Worm (Caenorhabditis elegans) whole organism, mixed stage, embryonic: ENCODE measurements around the gene C26B2.2.

Experiments
- bed-3 ChIP-seq: fragments of 200-800 bp; sonication (Bioruptor generic); optimal IDR thresholded peaks from 3 replicates; lab custom pipeline; 2018; ENCODE audit warnings: mild to moderate bottlenecking, missing genetic modification characterization, moderate library complexity, missing compliant biosample characterization
- blmp-1 ChIP-seq: fragments of 150-350 bp; optimal IDR thresholded peaks from 2 replicates; lab custom pipeline; 2014; ENCODE audit warnings: missing biosample characterization, missing genetic modification characterization
- ceh-83 ChIP-seq: fragments of 200-800 bp; sonication (Bioruptor generic); optimal IDR thresholded peaks from 2 replicates; lab custom pipeline; 2018; ENCODE audit warnings: mild to moderate bottlenecking, missing genetic modification characterization, missing compliant biosample characterization
- ces-1 ChIP-seq: fragments of 150-350 bp; optimal IDR thresholded peaks from 2 replicates; lab custom pipeline; 2014; ENCODE audit warnings: missing biosample characterization, missing genetic modification reagents, missing genetic modification characterization
- cnd-1 ChIP-seq: fragments of 200-800 bp; sonication (Bioruptor generic); optimal IDR thresholded peaks from 2 replicates; lab custom pipeline; 2018; ENCODE audit warnings: mild to moderate bottlenecking, missing genetic modification characterization, missing compliant biosample characterization
- elt-1 ChIP-seq: sonication (generic microtip); optimal IDR thresholded peaks from 2 replicates; lab custom pipeline; 2017; ENCODE audit warnings: missing genetic modification characterization, mild to moderate bottlenecking, missing compliant biosample characterization, antibody characterized with exemption, moderate library complexity, borderline replicate concordance; ENCODE audit not compliant: insufficient read depth
- elt-3 ChIP-seq: fragments of 150-350 bp; optimal IDR thresholded peaks from 2 replicates; lab custom pipeline; 2014; ENCODE audit warnings: missing biosample characterization, missing genetic modification characterization
- hlh-1 ChIP-seq: fragments of 150-350 bp; optimal IDR thresholded peaks from 2 replicates; lab custom pipeline; 2014; ENCODE audit warnings: missing biosample characterization, missing genetic modification reagents, missing genetic modification characterization
- mab-5 ChIP-seq: fragments of 150-350 bp; optimal IDR thresholded peaks from 2 replicates; lab custom pipeline; 2014; ENCODE audit warnings: missing biosample characterization, missing genetic modification characterization
- mls-2 ChIP-seq: sonication (generic microtip); optimal IDR thresholded peaks from 2 replicates; lab custom pipeline; 2016; ENCODE audit warnings: mild to moderate bottlenecking, missing genetic modification characterization, moderate library complexity, missing compliant biosample characterization
- nhr-2 ChIP-seq: fragments of 150-350 bp; optimal IDR thresholded peaks from 2 replicates; lab custom pipeline; 2014; ENCODE audit warnings: missing biosample characterization, missing genetic modification characterization
- nhr-237 ChIP-seq: fragments of 150-350 bp; optimal IDR thresholded peaks from 2 replicates; lab custom pipeline; 2014; ENCODE audit warnings: missing biosample characterization, missing genetic modification characterization
- nhr-76 ChIP-seq: sonication (generic microtip); optimal IDR thresholded peaks from 2 replicates; lab custom pipeline; 2017; ENCODE audit warnings: missing biosample characterization, missing genetic modification characterization
- sem-2 ChIP-seq: fragments of 200-800 bp; sonication (Bioruptor generic); optimal IDR thresholded peaks from 2 replicates; lab custom pipeline; 2018; ENCODE audit warnings: mild to moderate bottlenecking, missing genetic modification characterization, missing compliant biosample characterization
- sptf-1 ChIP-seq: sonication (generic microtip); optimal IDR thresholded peaks from 2 replicates; lab custom pipeline; 2017; ENCODE audit warnings: mild to moderate bottlenecking, missing genetic modification characterization, moderate library complexity, missing compliant biosample characterization
- unc-120 ChIP-seq: sonication (generic microtip); optimal IDR thresholded peaks from 2 replicates; lab custom pipeline; 2017; ENCODE audit warnings: missing genetic modification characterization, missing compliant biosample characterization; ENCODE audit not compliant: poor library complexity, severe bottlenecking
- unc-62 ChIP-seq: fragments of 150-350 bp; optimal IDR thresholded peaks from 2 replicates; lab custom pipeline; 2014; ENCODE audit warnings: missing biosample characterization, missing genetic modification reagents, missing genetic modification characterization
- zip-8 ChIP-seq: fragments of 150-350 bp; optimal IDR thresholded peaks from 2 replicates; lab custom pipeline; 2014; ENCODE audit warnings: missing biosample characterization, missing genetic modification characterization
- ztf-11 ChIP-seq: fragments of 150-350 bp; optimal IDR thresholded peaks from 2 replicates; lab custom pipeline; 2014; ENCODE audit warnings: missing biosample characterization, missing genetic modification characterization

C26B2.2 gene

DNA sequence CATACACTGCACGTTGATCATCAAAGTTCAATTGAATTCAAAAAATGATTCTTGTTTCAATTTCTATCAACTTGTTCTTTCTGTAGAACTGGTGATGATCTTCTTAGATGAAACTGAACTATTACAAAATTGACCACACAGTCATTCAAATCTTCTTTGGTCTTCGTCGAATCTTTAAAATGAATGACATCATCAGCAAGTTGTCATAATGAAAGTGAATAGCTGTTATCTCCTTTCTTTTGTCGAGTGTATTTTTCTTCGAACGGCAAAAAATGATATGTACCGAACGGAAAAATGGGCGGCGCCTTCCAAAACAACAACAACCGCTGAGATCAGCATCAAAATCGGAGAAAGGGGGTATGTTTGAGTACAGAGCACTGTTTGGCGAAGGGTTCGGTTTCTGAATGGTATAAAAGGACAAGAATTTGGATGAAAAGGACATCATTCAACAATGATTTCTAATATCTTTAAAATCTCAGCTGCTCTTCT, 44.4 kb downstream of the C26B2.2 start, which contains the start of gene ora-1:
TSS of gene ora-1 (plus strand) at position 439 of the 489 bp plus-strand sequence.
- no peak for TF ChIP-seq sptf-1
- TF ChIP-seq cnd-1 (tag; lab: Kevin White, UChicago) = no peak
- no peak for TF ChIP-seq nhr-2 (tag; lab: Kevin White, UChicago)
- TF ChIP-seq, all 35 proteins: peak for 0

DNA sequence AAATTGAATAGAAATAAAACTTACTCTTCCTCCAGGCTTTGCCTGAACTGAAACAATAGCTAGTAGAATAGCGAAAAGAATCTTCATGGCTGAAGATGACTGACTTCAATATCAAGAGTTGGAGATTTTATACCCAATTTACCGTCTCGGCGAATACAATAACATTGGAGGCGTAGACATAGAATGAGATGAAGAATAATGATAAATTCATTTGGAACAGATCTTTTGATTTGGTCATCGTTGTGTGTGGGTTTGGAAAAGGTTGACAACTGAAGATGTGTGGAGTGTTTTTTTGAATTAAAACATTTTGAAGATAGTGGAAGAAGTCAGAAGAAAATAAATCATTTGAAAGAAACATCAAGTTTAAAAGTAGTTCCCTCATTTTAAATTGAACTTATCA, 45.7 kb downstream of the C26B2.2 start, which contains the start of gene F57H12.6:
TSS of gene F57H12.6 (minus strand) at position 101 of the 400 bp plus-strand sequence.
- TF ChIP-seq blmp-1 (tag; lab: Kevin White, UChicago) (no peak), bed-3 (GFP tag; lab: Kevin White, UChicago) (no peak), elt-1 (no peak), sptf-1 (no peak), ztf-11 (no peak), mab-5 (tag; lab: Kevin White, UChicago) (no peak), unc-120 (no peak), elt-3 (tag; lab: Kevin White, UChicago) (no peak), ceh-83 (no peak), zip-8 (tag; lab: Kevin White, UChicago) (no peak), hlh-1 (no peak), nhr-237 (no peak), mls-2 (tag; lab: Kevin White, UChicago) (no peak), ces-1 (no peak), unc-62 (GFP tag; lab: Kevin White, UChicago) (no peak), nhr-76 (tag; lab: Kevin White, UChicago) (no peak), sem-2 (GFP tag; lab: Kevin White, UChicago) (no peak)
